Worm (Caenorhabditis elegans) whole organism, early embryonic: ENCODE measurements around the gene srsx-11.

Source experiments
- aly-1 ChIP-seq: sonication (generic microtip); optimal IDR thresholded peaks from 2 replicates; lab custom pipeline; 2016; ENCODE audit warnings: missing genetic modification characterization, missing compliant biosample characterization
- ama-1 ChIP-seq: fragments of 150-350 bp; optimal IDR thresholded peaks from 2 replicates; lab custom pipeline; 2014
- flt-1 ChIP-seq: fragments of 200-800 bp; sonication (Bioruptor generic); IDR thresholded peaks from 2 replicates; pipeline ENCODE4 v1.3.6; 2022; ENCODE audit warnings: missing genetic modification characterization, missing compliant biosample characterization

- TF ChIP-seq ama-1 (lab: Kevin White, UChicago) (no peak), flt-1 (no peak), aly-1 (tag; lab: Kevin White, UChicago) (no peak)
Observed at ce11 chrV:4972943-4973342, 6.0 kb downstream of the srsx-11 start, which contains the start of gene srsx-9.
